Fruit fly (Drosophila melanogaster) whole organism: ENCODE results near the gene CG12499.

Experiments used
- CG8478 ChIP-seq: fragments of >200 bp; optimal IDR thresholded peaks from 2 replicates; lab custom pipeline; 2018; ENCODE audit warnings: inconsistent platforms
- Dll ChIP-seq: fragments of >200 bp; optimal IDR thresholded peaks from 2 replicates; lab custom pipeline; 2017
- EcR ChIP-seq, 2 experiments: fragments of >200 bp; optimal IDR thresholded peaks; 2 replicates each; lab custom pipeline; 2017; ENCODE audit warnings: missing biosample characterization in 2 of 2, missing genetic modification characterization in 2 of 2, missing genetic modification reagents in 2 of 2
- pan ChIP-seq: fragments of >200 bp; optimal IDR thresholded peaks from 2 replicates; lab custom pipeline; 2017
- psq ChIP-seq: fragments of >200 bp; optimal IDR thresholded peaks from 2 replicates; lab custom pipeline; 2017
- usp ChIP-seq: fragments of >200 bp; optimal IDR thresholded peaks from 2 replicates; lab custom pipeline; 2017; ENCODE audit warnings: missing biosample characterization, missing genetic modification characterization, mixed read lengths

DNA sequence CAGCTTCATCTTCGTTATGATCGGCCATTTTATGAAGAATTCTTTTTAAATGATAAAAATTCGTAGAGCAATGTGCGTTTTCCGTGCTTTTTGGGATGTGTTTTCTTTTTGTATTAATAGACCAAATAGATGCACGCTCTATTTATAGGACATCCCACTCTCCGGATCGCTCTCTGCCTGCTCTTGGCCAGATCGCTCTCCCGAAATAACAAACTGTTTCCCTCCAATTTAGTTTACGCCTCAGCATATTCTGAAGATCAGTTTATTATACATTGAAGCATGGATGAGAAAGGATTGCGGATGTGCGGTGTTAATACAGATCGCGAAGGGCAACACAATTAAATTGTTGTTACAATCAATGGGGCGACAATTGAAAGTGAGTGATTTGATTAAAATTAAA is 42.5 kb upstream of the CG12499 start, which contains the start of gene CG5376:
- TF ChIP-seq psq (lab: Kevin White, UChicago) (no peak), usp (no peak), CG8478 (no peak), pan (lab: Kevin White, UChicago) (no peak), Dll (no peak), EcR (GFP tag; optimal IDR thresholded peaks at IDR 0.05; lab: Kevin White, UChicago) (no peak)
